Worm (Caenorhabditis elegans): Measurements from ENCODE around the gene F08G12.5.

F08G12.5 gene

ce11 chrX:11299642-11300307 is 10.3 kb downstream of the F08G12.5 start, which contains the start of the genes snrp-40.1 and F08G12.3 (continued):
- TF ChIP-seq ama-1 (optimal IDR thresholded peaks at IDR 0.05) (no peak), ceh-8 (GFP tag; optimal IDR thresholded peaks at IDR 0.05) (peak; percentile 42), vab-15 (tag; optimal IDR thresholded peaks at IDR 0.05) (no peak), elt-2 (tag; optimal IDR thresholded peaks at IDR 0.05) (peak; percentile 34), hlh-17 (GFP tag; optimal IDR thresholded peaks at IDR 0.05; ENCODE audit: borderline replicate concordance) (no peak), nhr-71 (tag; optimal IDR thresholded peaks at IDR 0.05) (peak; percentile 87), nhr-20 (tag; optimal IDR thresholded peaks at IDR 0.05) (peak; percentile 90), efl-1 (optimal IDR thresholded peaks at IDR 0.05) (peak; percentile 53 to 69), efl-1 (GFP tag; optimal IDR thresholded peaks at IDR 0.05 in 1 of 2) (peak; percentile 28 to 91), ceh-63 (GFP tag; optimal IDR thresholded peaks at IDR 0.05) (no peak), fkh-4 (tag; optimal IDR thresholded peaks at IDR 0.05; ENCODE audit: borderline replicate concordance) (no peak), aly-2 (tag; optimal IDR thresholded peaks at IDR 0.05) (no peak), unc-30 (tag; optimal IDR thresholded peaks at IDR 0.05) (no peak), unc-86 (tag; optimal IDR thresholded peaks at IDR 0.05) (peak; percentile 63), hlh-4 (tag; optimal IDR thresholded peaks at IDR 0.05) (no peak), fkh-8 (tag; optimal IDR thresholded peaks at IDR 0.05) (peak; percentile 93), nhr-47 (tag; optimal IDR thresholded peaks at IDR 0.05) (peak; percentile 76), tbx-2 (tag; optimal IDR thresholded peaks at IDR 0.05) (peak; percentile 79), sptf-1 (tag; optimal IDR thresholded peaks at IDR 0.05) (no peak), grh-1 (GFP tag; IDR thresholded peaks at IDR 0.05) (no peak), lin-15B (tag; optimal IDR thresholded peaks at IDR 0.05) (peak; percentile 52), unc-62 (GFP tag; optimal IDR thresholded peaks at IDR 0.05) (no peak), ets-5 (GFP tag; IDR thresholded peaks at IDR 0.05) (no peak), mep-1 (tag; optimal IDR thresholded peaks at IDR 0.05) (peak; percentile 87), lin-35 (GFP tag; optimal IDR thresholded peaks at IDR 0.05) (peak; percentile 58 to 66), dsc-1 (tag; optimal IDR thresholded peaks at IDR 0.05) (peak; percentile 70), ceh-88 (GFP tag; IDR thresholded peaks at IDR 0.05) (0 out of 2 replicates have a peak, but pooled peaks have one; percentile 55), nhr-76 (tag; optimal IDR thresholded peaks at IDR 0.05) (no peak), unc-98 (GFP tag; IDR thresholded peaks at IDR 0.05) (no peak), skn-1 (tag; optimal IDR thresholded peaks at IDR 0.05) (peak; percentile 83), nhr-85 (tag) (peak; percentile 38), nhr-12 (tag; optimal IDR thresholded peaks at IDR 0.05) (no peak), nhr-19 (GFP tag; conservative IDR thresholded peaks at IDR 0.05) (peak; percentile 74)

- TF ChIP-seq pqm-1 (tag; optimal IDR thresholded peaks at IDR 0.05) (no peak), F16B12.6 (tag; optimal IDR thresholded peaks at IDR 0.05) (no peak), lin-35 (GFP tag; optimal IDR thresholded peaks at IDR 0.05) (no peak), fkh-4 (tag; optimal IDR thresholded peaks at IDR 0.05; ENCODE audit: borderline replicate concordance) (no peak), efl-3 (GFP tag; optimal IDR thresholded peaks at IDR 0.05) (no peak), fos-1 (tag; optimal IDR thresholded peaks at IDR 0.05) (no peak), fkh-10 (GFP tag; optimal IDR thresholded peaks at IDR 0.05) (no peak), mdl-1 (tag; optimal IDR thresholded peaks at IDR 0.05) (no peak), unc-130 (tag; optimal IDR thresholded peaks at IDR 0.05) (no peak)
Observed at ce11 chrX:11296683-11297365, 13.3 kb downstream of the F08G12.5 start, which contains the start of gene inx-2. inx-2 (minus strand) TSS chrX:11296733.
